Fruit fly (Drosophila melanogaster) whole organism, pupa: ENCODE data around the gene sds22.

Experiments used
- CG10348 ChIP-seq: fragments of 200-800 bp; sonication (Bioruptor generic); IDR thresholded peaks from 2 replicates; pipeline ENCODE4 v1.3.6; 2022; ENCODE audit warnings: missing biosample characterization, missing genetic modification characterization
- CG12605 ChIP-seq: fragments of 200-800 bp; sonication (Bioruptor generic); IDR thresholded peaks from 2 replicates; pipeline ENCODE4 v1.3.6; 2022; ENCODE audit warnings: missing biosample characterization, missing genetic modification characterization
- CG13204 ChIP-seq: fragments of 200-800 bp; sonication (Bioruptor generic); optimal IDR thresholded peaks from 2 replicates; lab custom pipeline; 2018; ENCODE audit warnings: missing biosample characterization, mild to moderate bottlenecking, missing genetic modification characterization, moderate library complexity
- CG14655 ChIP-seq: fragments of 200-800 bp; sonication (Bioruptor generic); optimal IDR thresholded peaks from 3 replicates; lab custom pipeline; 2017; ENCODE audit warnings: mild to moderate bottlenecking, missing biosample characterization, missing genetic modification reagents, missing genetic modification characterization
- CG15710 ChIP-seq: fragments of 200-800 bp; sonication (Bioruptor generic); optimal IDR thresholded peaks from 2 replicates; lab custom pipeline; 2018; ENCODE audit warnings: missing biosample characterization, mild to moderate bottlenecking, missing genetic modification characterization, moderate library complexity
- CG17806 ChIP-seq: fragments of 200-800 bp; sonication (Bioruptor generic); optimal IDR thresholded peaks from 2 replicates; lab custom pipeline; 2018; ENCODE audit warnings: missing biosample characterization, mild to moderate bottlenecking, missing genetic modification characterization, moderate library complexity
- CG32121 ChIP-seq: fragments of 200-800 bp; sonication (Bioruptor generic); IDR thresholded peaks from 2 replicates; pipeline ENCODE4 v1.3.6; 2022; ENCODE audit warnings: missing biosample characterization, missing genetic modification characterization
- CG34367 ChIP-seq: fragments of 200-800 bp; sonication (Bioruptor generic); optimal IDR thresholded peaks from 2 replicates; lab custom pipeline; 2018; ENCODE audit warnings: missing biosample characterization, mild to moderate bottlenecking, missing genetic modification characterization
- CG4496 ChIP-seq: fragments of 200-800 bp; sonication (Bioruptor generic); IDR thresholded peaks from 3 replicates; pipeline ENCODE4 v1.3.6; 2022; ENCODE audit warnings: missing biosample characterization, missing genetic modification characterization
- CG8159 ChIP-seq: fragments of 200-800 bp; sonication (Bioruptor generic); optimal IDR thresholded peaks from 3 replicates; lab custom pipeline; 2018; ENCODE audit warnings: missing biosample characterization, mild to moderate bottlenecking, missing genetic modification characterization, moderate library complexity
- CG8301 ChIP-seq: fragments of 200-800 bp; sonication (Bioruptor generic); optimal IDR thresholded peaks from 2 replicates; lab custom pipeline; 2018; ENCODE audit warnings: missing biosample characterization, mild to moderate bottlenecking, missing genetic modification characterization
- CG9948 ChIP-seq: fragments of 200-800 bp; sonication (Bioruptor generic); optimal IDR thresholded peaks from 2 replicates; lab custom pipeline; 2018; ENCODE audit warnings: missing biosample characterization, mild to moderate bottlenecking, missing genetic modification characterization, moderate library complexity
- D1 ChIP-seq: fragments of 200-800 bp; sonication (Bioruptor generic); optimal IDR thresholded peaks from 2 replicates; lab custom pipeline; 2018; ENCODE audit warnings: missing biosample characterization, mild to moderate bottlenecking, missing genetic modification characterization, moderate library complexity
- EcR ChIP-seq: fragments of 200-800 bp; sonication (Bioruptor generic); optimal IDR thresholded peaks from 3 replicates; lab custom pipeline; 2019; ENCODE audit warnings: missing biosample characterization, missing genetic modification characterization, mild to moderate bottlenecking, moderate library complexity, missing genetic modification reagents
- Ets98B ChIP-seq: fragments of 200-800 bp; sonication (Bioruptor generic); IDR thresholded peaks from 2 replicates; pipeline ENCODE4 v1.3.6; 2022; ENCODE audit warnings: missing biosample characterization, missing genetic modification characterization
- Pif1A ChIP-seq: fragments of 200-800 bp; sonication (Bioruptor generic); optimal IDR thresholded peaks from 3 replicates; lab custom pipeline; 2016; ENCODE audit warnings: missing biosample characterization, missing genetic modification characterization
- Pif1B ChIP-seq: fragments of 200-800 bp; sonication (Bioruptor generic); optimal IDR thresholded peaks from 3 replicates; lab custom pipeline; 2016; ENCODE audit warnings: missing biosample characterization, missing genetic modification characterization
- Snoo ChIP-seq: fragments of 200-800 bp; sonication (Bioruptor generic); optimal IDR thresholded peaks from 3 replicates; lab custom pipeline; 2017; ENCODE audit warnings: missing biosample characterization, mild to moderate bottlenecking, missing genetic modification characterization, inconsistent platforms
- fd96Ca ChIP-seq: fragments of 200-800 bp; sonication (Bioruptor generic); IDR thresholded peaks from 3 replicates; pipeline ENCODE4 v1.3.6; 2022; ENCODE audit warnings: missing biosample characterization, missing genetic modification characterization
- gl ChIP-seq: fragments of 200-800 bp; sonication (Bioruptor generic); optimal IDR thresholded peaks from 2 replicates; lab custom pipeline; 2018; ENCODE audit warnings: missing biosample characterization, mild to moderate bottlenecking, missing genetic modification characterization
- rn ChIP-seq: fragments of 200-800 bp; sonication (Bioruptor generic); IDR thresholded peaks from 2 replicates; pipeline ENCODE4 v1.3.6; 2022; ENCODE audit warnings: missing biosample characterization, missing genetic modification characterization

sds22 gene

DNA sequence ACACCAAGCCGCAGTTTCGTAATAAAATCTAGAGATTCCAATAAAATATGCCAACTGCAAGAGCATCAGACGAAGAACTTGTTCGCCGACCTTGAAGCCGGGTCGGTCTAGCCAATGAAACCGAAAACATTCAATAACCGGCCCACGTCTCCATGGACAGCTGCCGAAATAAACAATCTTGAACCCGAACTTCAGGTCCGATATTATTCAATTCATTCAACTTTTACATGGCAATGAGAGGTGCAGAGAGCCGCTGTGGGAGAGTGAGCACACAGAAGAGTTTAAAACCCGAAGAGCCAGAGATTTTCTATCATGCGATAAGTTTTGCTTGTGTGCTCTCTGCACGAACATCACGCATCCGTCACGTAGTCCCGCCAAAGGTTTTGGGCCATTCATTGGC is 13.9 kb upstream of the sds22 start:
- TF ChIP-seq D1 (no peak), CG4496 (peak; percentile 50; the same call in 1 of the 3 replicates), EcR (GFP tag; lab: Kevin White, UChicago) (peak; percentile 90)

- peak; percentile 12 for TF ChIP-seq CG17806 (tag; lab: Kevin White, UChicago)
- no peak for TF ChIP-seq rn (GFP tag; lab: Robert Waterston, UW)
- TF ChIP-seq CG8159 (tag; lab: Kevin White, UChicago) = peak; percentile 37
These were observed 12.3 kb upstream of the sds22 start for dm6 chr3R:17379051-17379450.

DNA sequence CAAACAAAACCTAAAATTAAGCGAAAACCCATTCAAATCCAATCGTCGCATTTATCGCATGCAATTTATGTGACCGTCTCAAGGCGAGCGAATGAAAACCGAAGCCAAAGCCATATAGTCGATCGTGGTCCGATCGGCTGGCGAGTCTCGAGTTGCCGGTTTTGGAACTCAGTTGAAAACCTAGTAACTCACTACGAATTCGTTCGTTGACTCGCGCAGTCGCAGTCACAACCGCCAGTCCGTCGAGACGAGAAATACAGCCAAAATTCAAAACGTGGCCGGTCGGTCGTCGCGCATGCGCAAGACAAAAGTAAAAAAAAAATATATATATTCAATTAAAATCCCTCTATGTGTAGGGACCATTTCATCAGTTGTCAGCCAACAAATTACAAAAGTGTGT is 11.7 kb upstream of the sds22 start, which contains the start of gene lute:
lute (plus strand) TSS at position 203 of the 400 bp plus-strand sequence.
- TF ChIP-seq Snoo (tag; lab: Kevin White, UChicago) (no peak), EcR (GFP tag; lab: Kevin White, UChicago) (peak; percentile 81)

dm6 chr3R:17381916-17382315 is 9.5 kb upstream of the sds22 start:
- TF ChIP-seq CG14655 (GFP tag; lab: Kevin White, UChicago) (no peak), CG12605 (no peak), CG15710 (no peak), CG34367 (tag; lab: Kevin White, UChicago) (no peak), CG17806 (tag; lab: Kevin White, UChicago) (no peak), Pif1A (GFP tag; lab: Kevin White, UChicago) (no peak), CG32121 (no peak), Snoo (tag; lab: Kevin White, UChicago) (no peak), CG13204 (GFP tag; lab: Kevin White, UChicago) (no peak), D1 (no peak), fd96Ca (GFP tag; lab: Robert Waterston, UW) (no peak), Ets98B (no peak), CG10348 (no peak), gl (tag; lab: Kevin White, UChicago) (no peak), Pif1B (GFP tag; lab: Kevin White, UChicago) (no peak), CG9948 (tag; lab: Kevin White, UChicago) (no peak), CG4496 (no peak), CG8301 (tag; lab: Kevin White, UChicago) (no peak)

- peak; percentile 14 for TF ChIP-seq CG15710
- no peak for TF ChIP-seq CG9948 (tag; lab: Kevin White, UChicago)
- peak; percentile 31 for TF ChIP-seq CG14655 (GFP tag; lab: Kevin White, UChicago)
- no peak for TF ChIP-seq D1
- TF ChIP-seq rn (GFP tag; lab: Robert Waterston, UW) = no peak
- peak; percentile 51 for TF ChIP-seq CG12605
- peak; percentile 74; the same call in 2 of the 3 replicates for TF ChIP-seq CG4496
- TF ChIP-seq Pif1A (GFP tag; lab: Kevin White, UChicago) = peak; percentile 25
- TF ChIP-seq Pif1B (GFP tag; lab: Kevin White, UChicago) = peak; percentile 4
- TF ChIP-seq fd96Ca (GFP tag; lab: Robert Waterston, UW) = peak; percentile 68; the same call in 2 of the 3 replicates
- no peak for TF ChIP-seq CG8301 (tag; lab: Kevin White, UChicago)
- TF ChIP-seq CG34367 (tag; lab: Kevin White, UChicago) = peak; percentile 42
- TF ChIP-seq EcR (GFP tag; lab: Kevin White, UChicago) = no peak
- no peak for TF ChIP-seq CG10348
- TF ChIP-seq gl (tag; lab: Kevin White, UChicago) = no peak
- TF ChIP-seq Snoo (tag; lab: Kevin White, UChicago) = peak; percentile 42
- peak; percentile 42 for TF ChIP-seq CG8159 (tag; lab: Kevin White, UChicago)
- no peak for TF ChIP-seq CG17806 (tag; lab: Kevin White, UChicago)
- no peak for TF ChIP-seq CG13204 (GFP tag; lab: Kevin White, UChicago)
- peak; percentile 61; the same call in 1 of the 2 replicates for TF ChIP-seq Ets98B
- 0 out of 2 replicates have a peak, but pooled peaks have one; percentile 33 for TF ChIP-seq CG32121
- TF ChIP-seq, all 21 proteins: peak for 12
These were observed 5.9 kb upstream of the sds22 start for dm6 chr3R:17385329-17386019.

- TF ChIP-seq CG13204 (GFP tag; lab: Kevin White, UChicago) = peak; percentile 29
- peak; percentile 85 for TF ChIP-seq CG14655 (GFP tag; lab: Kevin White, UChicago)
- TF ChIP-seq CG17806 (tag; lab: Kevin White, UChicago) = peak; percentile 81
- TF ChIP-seq rn (GFP tag; lab: Robert Waterston, UW) = peak; percentile 71
- TF ChIP-seq CG9948 (tag; lab: Kevin White, UChicago) = peak; percentile 72
- TF ChIP-seq CG8159 (tag; lab: Kevin White, UChicago) = peak; percentile 81
- peak; percentile 63 for TF ChIP-seq CG10348
- TF ChIP-seq Ets98B = peak; percentile 92
- TF ChIP-seq fd96Ca (GFP tag; lab: Robert Waterston, UW) = peak; percentile 83
- TF ChIP-seq EcR (GFP tag; lab: Kevin White, UChicago) = no peak
- peak; percentile 61; the same call in 1 of the 2 replicates for TF ChIP-seq CG12605
- TF ChIP-seq Snoo (tag; lab: Kevin White, UChicago) = peak; percentile 45
- peak; percentile 82 for TF ChIP-seq CG32121
- TF ChIP-seq D1 = no peak
- peak; percentile 84 for TF ChIP-seq CG8301 (tag; lab: Kevin White, UChicago)
- TF ChIP-seq CG15710 = peak; percentile 67
- TF ChIP-seq CG34367 (tag; lab: Kevin White, UChicago) = peak; percentile 60
- TF ChIP-seq CG4496 = peak; percentile 90
- peak; percentile 67 for TF ChIP-seq gl (tag; lab: Kevin White, UChicago)
- peak; percentile 47 for TF ChIP-seq Pif1B (GFP tag; lab: Kevin White, UChicago)
- peak; percentile 83 for TF ChIP-seq Pif1A (GFP tag; lab: Kevin White, UChicago)
These were observed 5.1 kb upstream of the sds22 start for dm6 chr3R:17386168-17386819.
